Worm (Caenorhabditis elegans): Measurements from ENCODE around the gene C03B1.13.

Gene C03B1.13

ce11 chrX:6378363-6378762 lies 40.5 kb upstream of the C03B1.13 start (continued):
- peak; percentile 32 for TF ChIP-seq lin-13 (GFP tag; optimal IDR thresholded peaks at IDR 0.05)
- TF ChIP-seq set-16 (GFP tag; IDR thresholded peaks at IDR 0.05): no peak
- peak; percentile 37 for TF ChIP-seq dmd-6 (GFP tag; IDR thresholded peaks at IDR 0.05)
- peak; percentile 17 for TF ChIP-seq fkh-10 (GFP tag; optimal IDR thresholded peaks at IDR 0.05)
- 0 out of 2 replicates have a peak, but pooled peaks have one; percentile 36 for TF ChIP-seq vab-7 (GFP tag; IDR thresholded peaks at IDR 0.05)
- peak; percentile 8 for TF ChIP-seq nhr-77 (tag; optimal IDR thresholded peaks at IDR 0.05)
- TF ChIP-seq mxl-3 (GFP tag; optimal IDR thresholded peaks at IDR 0.05): peak; percentile 74
- TF ChIP-seq mdl-1 (tag; optimal IDR thresholded peaks at IDR 0.05): peak in 1 of 2 experiments; percentile 39
- TF ChIP-seq dpl-1 (GFP tag; optimal IDR thresholded peaks at IDR 0.05): no peak
- peak; percentile 95 for TF ChIP-seq aha-1 (tag)
- TF ChIP-seq hif-1 (tag; optimal IDR thresholded peaks at IDR 0.05): peak in 1 of 2 experiments; percentile 22

ce11 chrX:6377634-6378288 lies 39.9 kb upstream of the C03B1.13 start, which contains the start of gene lmp-1:
lmp-1 (minus strand) TSS chrX:6377684.
- TF ChIP-seq aha-1 (tag) (peak; percentile 84), daf-12 (tag; optimal IDR thresholded peaks at IDR 0.05) (no peak), php-3 (GFP tag; IDR thresholded peaks at IDR 0.05) (peak; percentile 47; the same call in 1 of the 2 replicates), dve-1 (tag; optimal IDR thresholded peaks at IDR 0.05; ENCODE audit: insufficient read depth) (peak; percentile 25), gei-8 (GFP tag; optimal IDR thresholded peaks at IDR 0.05) (no peak), hlh-11 (tag; optimal IDR thresholded peaks at IDR 0.05) (peak; percentile 18), daf-16 (GFP tag; optimal IDR thresholded peaks at IDR 0.05) (no peak), daf-16 (tag; optimal IDR thresholded peaks at IDR 0.05) (peak; percentile 77), nhr-6 (tag; optimal IDR thresholded peaks at IDR 0.05) (no peak), egl-27 (tag; optimal IDR thresholded peaks at IDR 0.05) (no peak), dmd-6 (GFP tag; IDR thresholded peaks at IDR 0.05) (peak; percentile 38; the same call in 1 of the 2 replicates), pqm-1 (tag; optimal IDR thresholded peaks at IDR 0.05) (peak; percentile 33), hmg-1.1 (GFP tag; IDR thresholded peaks at IDR 0.05) (no peak)

ce11 chrX:6374451-6374850 lies 36.6 kb upstream of the C03B1.13 start, which contains the start of gene C03B1.1:
C03B1.1 (plus strand) TSS chrX:6374751.
- no peak for TF ChIP-seq ztf-11 (tag; optimal IDR thresholded peaks at IDR 0.05)
- TF ChIP-seq gei-8 (GFP tag; optimal IDR thresholded peaks at IDR 0.05): no peak
- TF ChIP-seq T26A8.4 (GFP tag; IDR thresholded peaks at IDR 0.05): no peak
- TF ChIP-seq hif-1 (tag; optimal IDR thresholded peaks at IDR 0.05): no peak
- TF ChIP-seq zag-1 (tag; optimal IDR thresholded peaks at IDR 0.05): no peak
- TF ChIP-seq aha-1 (tag): peak; percentile 86
- no peak for TF ChIP-seq mdl-1 (tag; optimal IDR thresholded peaks at IDR 0.05)

- TF ChIP-seq spr-1 (tag; optimal IDR thresholded peaks at IDR 0.05) (no peak), lin-15B (tag; optimal IDR thresholded peaks at IDR 0.05) (no peak), unc-39 (tag; optimal IDR thresholded peaks at IDR 0.05) (no peak), daf-12 (tag; optimal IDR thresholded peaks at IDR 0.05) (no peak), ztf-11 (tag; optimal IDR thresholded peaks at IDR 0.05) (no peak), spr-3 (GFP tag; optimal IDR thresholded peaks at IDR 0.05) (no peak), ama-1 (optimal IDR thresholded peaks at IDR 0.05) (no peak), mes-2 (tag; optimal IDR thresholded peaks at IDR 0.05; ENCODE audit: poor library complexity, severe bottlenecking) (no peak)
Observed at ce11 chrX:6373348-6373747, 35.5 kb upstream of the C03B1.13 start, which contains the start of gene C03B1.17. C03B1.17 (plus strand) TSS chrX:6373648.
